Fruit fly (Drosophila melanogaster) whole organism, prepupa: Measurements from ENCODE around the gene slf.

Experiments
- CG10631 ChIP-seq: fragments of 200-800 bp; sonication (Bioruptor generic); optimal IDR thresholded peaks from 2 replicates; lab custom pipeline; 2016; ENCODE audit warnings: missing biosample characterization, missing genetic modification characterization
- CG10669 ChIP-seq: fragments of 200-800 bp; sonication (Bioruptor generic); optimal IDR thresholded peaks from 3 replicates; lab custom pipeline; 2018; ENCODE audit warnings: missing biosample characterization, mild to moderate bottlenecking, missing genetic modification characterization, moderate library complexity
- CG11294 ChIP-seq: fragments of 200-800 bp; sonication (Bioruptor generic); IDR thresholded peaks from 2 replicates; pipeline ENCODE4 v1.3.6; 2022; ENCODE audit warnings: missing biosample characterization, missing genetic modification characterization
- CG11762 ChIP-seq: fragments of 200-800 bp; sonication (Bioruptor generic); optimal IDR thresholded peaks from 3 replicates; lab custom pipeline; 2016; ENCODE audit warnings: missing biosample characterization, missing genetic modification characterization; ENCODE audit not compliant: insufficient read depth
- CG11902 ChIP-seq: fragments of 200-800 bp; sonication (Bioruptor generic); optimal IDR thresholded peaks from 3 replicates; lab custom pipeline; 2016; ENCODE audit warnings: missing biosample characterization, missing genetic modification characterization
- CG1621 ChIP-seq: fragments of 200-800 bp; sonication (Bioruptor generic); optimal IDR thresholded peaks from 3 replicates; lab custom pipeline; 2018; ENCODE audit warnings: missing biosample characterization, mild to moderate bottlenecking, missing genetic modification characterization
- CG16779 ChIP-seq: fragments of 200-800 bp; sonication (Bioruptor generic); optimal IDR thresholded peaks from 3 replicates; lab custom pipeline; 2017; ENCODE audit warnings: missing biosample characterization, mild to moderate bottlenecking, missing genetic modification characterization
- CG3032 ChIP-seq: fragments of 200-800 bp; optimal IDR thresholded peaks from 2 replicates; lab custom pipeline; 2019; ENCODE audit warnings: missing biosample characterization, mild to moderate bottlenecking, missing genetic modification characterization, moderate library complexity
- CG32006 ChIP-seq: fragments of 200-800 bp; sonication (Bioruptor generic); optimal IDR thresholded peaks from 3 replicates; lab custom pipeline; 2017; ENCODE audit warnings: missing biosample characterization, mild to moderate bottlenecking, missing genetic modification characterization
- CG34406 ChIP-seq: fragments of 200-800 bp; sonication (Bioruptor generic); optimal IDR thresholded peaks from 3 replicates; lab custom pipeline; 2016; ENCODE audit warnings: missing biosample characterization, missing genetic modification characterization
- CG4318 ChIP-seq: fragments of 200-800 bp; sonication (Bioruptor generic); optimal IDR thresholded peaks from 3 replicates; lab custom pipeline; 2017; ENCODE audit warnings: missing biosample characterization, mild to moderate bottlenecking, missing genetic modification characterization
- CG6163 ChIP-seq: fragments of 200-800 bp; sonication (Bioruptor generic); IDR thresholded peaks from 3 replicates; pipeline ENCODE4 v1.3.6; 2022; ENCODE audit warnings: missing biosample characterization, missing genetic modification characterization
- CG6276 ChIP-seq: fragments of 200-800 bp; sonication (Bioruptor generic); optimal IDR thresholded peaks from 2 replicates; lab custom pipeline; 2017; ENCODE audit warnings: missing biosample characterization, mild to moderate bottlenecking, missing genetic modification characterization
- CG6808 ChIP-seq: fragments of 200-800 bp; sonication (Bioruptor generic); optimal IDR thresholded peaks from 3 replicates; lab custom pipeline; 2017; ENCODE audit warnings: missing biosample characterization, missing genetic modification characterization, mild to moderate bottlenecking, moderate library complexity, missing genetic modification reagents
- CG6854 ChIP-seq: fragments of 200-800 bp; sonication (Bioruptor generic); optimal IDR thresholded peaks from 2 replicates; lab custom pipeline; 2017; ENCODE audit warnings: missing biosample characterization, mild to moderate bottlenecking, missing genetic modification characterization
- CG7368 ChIP-seq: fragments of 200-800 bp; sonication (Bioruptor generic); optimal IDR thresholded peaks from 3 replicates; lab custom pipeline; 2016; ENCODE audit warnings: missing biosample characterization, missing genetic modification characterization
- CG8119 ChIP-seq: fragments of 200-800 bp; sonication (Bioruptor generic); IDR thresholded peaks from 3 replicates; pipeline ENCODE4 v1.3.6; 2022; ENCODE audit warnings: missing biosample characterization, missing genetic modification characterization
- CG8319 ChIP-seq: fragments of 200-800 bp; sonication (Bioruptor generic); optimal IDR thresholded peaks from 3 replicates; lab custom pipeline; 2016; ENCODE audit warnings: missing biosample characterization, missing genetic modification characterization
- Eip75B ChIP-seq: fragments of 200-800 bp; sonication (Bioruptor generic); optimal IDR thresholded peaks from 3 replicates; lab custom pipeline; 2016; ENCODE audit warnings: missing biosample characterization, missing genetic modification characterization
- Eip78C ChIP-seq: fragments of 200-800 bp; sonication (Bioruptor generic); peaks from one replicate; lab custom pipeline; 2016; ENCODE audit warnings: missing biosample characterization, missing genetic modification characterization
- Eip93F ChIP-seq: fragments of 200-800 bp; sonication (Bioruptor generic); optimal IDR thresholded peaks from 2 replicates; lab custom pipeline; 2016; ENCODE audit warnings: missing biosample characterization, mild to moderate bottlenecking, missing genetic modification characterization
- Ets21C ChIP-seq: fragments of 200-800 bp; sonication (Bioruptor generic); optimal IDR thresholded peaks from 3 replicates; lab custom pipeline; 2016; ENCODE audit warnings: missing biosample characterization, missing genetic modification characterization
- Ets96B ChIP-seq: fragments of 200-800 bp; optimal IDR thresholded peaks from 2 replicates; lab custom pipeline; 2019; ENCODE audit warnings: missing biosample characterization, mild to moderate bottlenecking, missing genetic modification characterization, moderate library complexity
- Gug ChIP-seq: fragments of 200-800 bp; sonication (Bioruptor generic); IDR thresholded peaks from 2 replicates; pipeline ENCODE4 v1.3.6; 2022; ENCODE audit warnings: missing biosample characterization, missing genetic modification characterization
- Hr39 ChIP-seq: fragments of 200-800 bp; sonication (Bioruptor generic); optimal IDR thresholded peaks from 2 replicates; lab custom pipeline; 2016; ENCODE audit warnings: missing biosample characterization, missing genetic modification characterization
- Hr4 ChIP-seq: fragments of 200-800 bp; sonication (Bioruptor generic); optimal IDR thresholded peaks from 3 replicates; lab custom pipeline; 2016; ENCODE audit warnings: missing biosample characterization, missing genetic modification characterization
- Lpt ChIP-seq: fragments of 200-800 bp; sonication (Bioruptor generic); optimal IDR thresholded peaks from 3 replicates; lab custom pipeline; 2016; ENCODE audit warnings: missing biosample characterization, missing genetic modification characterization
- Met ChIP-seq: fragments of 200-800 bp; sonication (Bioruptor generic); optimal IDR thresholded peaks from 3 replicates; lab custom pipeline; 2016; ENCODE audit warnings: missing biosample characterization, missing genetic modification characterization
- OdsH ChIP-seq: fragments of 200-800 bp; sonication (Bioruptor generic); optimal IDR thresholded peaks from 3 replicates; lab custom pipeline; 2016; ENCODE audit warnings: missing biosample characterization, missing genetic modification characterization
- Smox ChIP-seq: fragments of 200-800 bp; sonication (Bioruptor generic); optimal IDR thresholded peaks from 3 replicates; lab custom pipeline; 2016; ENCODE audit warnings: missing biosample characterization, missing genetic modification characterization
- Sox102F ChIP-seq: fragments of 200-800 bp; sonication (Bioruptor generic); optimal IDR thresholded peaks from 2 replicates; lab custom pipeline; 2016; ENCODE audit warnings: missing biosample characterization, mild to moderate bottlenecking, missing genetic modification characterization
- Sox15 ChIP-seq: fragments of 200-800 bp; sonication (Bioruptor generic); optimal IDR thresholded peaks from 3 replicates; lab custom pipeline; 2016; ENCODE audit warnings: missing biosample characterization, missing genetic modification characterization
- achi ChIP-seq: fragments of 200-800 bp; sonication (Bioruptor generic); optimal IDR thresholded peaks from 3 replicates; lab custom pipeline; 2016; ENCODE audit warnings: missing biosample characterization, missing genetic modification characterization
- cyc ChIP-seq: fragments of 200-800 bp; sonication (Bioruptor generic); optimal IDR thresholded peaks from 3 replicates; lab custom pipeline; 2016; ENCODE audit warnings: missing biosample characterization, missing genetic modification characterization
- dsx ChIP-seq: fragments of 200-800 bp; optimal IDR thresholded peaks from 3 replicates; lab custom pipeline; 2019; ENCODE audit warnings: missing biosample characterization, mild to moderate bottlenecking, missing genetic modification characterization, moderate library complexity; ENCODE audit not compliant: poor library complexity, severe bottlenecking
- eg ChIP-seq: fragments of 200-800 bp; sonication (Bioruptor generic); IDR thresholded peaks from 3 replicates; pipeline ENCODE4 v1.3.6; 2022; ENCODE audit warnings: missing biosample characterization, missing genetic modification characterization
- fd59A ChIP-seq: fragments of 200-800 bp; sonication (Bioruptor generic); optimal IDR thresholded peaks from 2 replicates; lab custom pipeline; 2017; ENCODE audit warnings: missing biosample characterization, mild to moderate bottlenecking, missing genetic modification characterization, missing genetic modification reagents
- fd85E ChIP-seq: fragments of 200-800 bp; sonication (Bioruptor generic); optimal IDR thresholded peaks from 3 replicates; lab custom pipeline; 2016; ENCODE audit warnings: missing biosample characterization, missing genetic modification characterization
- fkh ChIP-seq: fragments of 200-800 bp; sonication (Bioruptor generic); optimal IDR thresholded peaks from 3 replicates; lab custom pipeline; 2017; ENCODE audit warnings: missing biosample characterization, mild to moderate bottlenecking, missing genetic modification characterization, moderate library complexity
- net ChIP-seq: fragments of 200-800 bp; sonication (Bioruptor generic); optimal IDR thresholded peaks from 3 replicates; lab custom pipeline; 2016; ENCODE audit warnings: missing biosample characterization, missing genetic modification characterization
- pdm3 ChIP-seq: fragments of 200-800 bp; sonication (Bioruptor generic); optimal IDR thresholded peaks from 3 replicates; lab custom pipeline; 2016; ENCODE audit warnings: missing biosample characterization, missing genetic modification characterization
- salr ChIP-seq, 2 experiments: fragments of 200-800 bp; sonication (Bioruptor generic); optimal IDR thresholded peaks; 3 replicates each; lab custom pipeline; 2016 to 2018; ENCODE audit warnings: missing biosample characterization in 2 of 2, missing genetic modification characterization in 2 of 2, mild to moderate bottlenecking in 1 of 2
- ss ChIP-seq, 2 experiments: fragments of 200-800 bp; sonication (Bioruptor generic); optimal IDR thresholded peaks; 2 replicates in 1 of 2; 3 replicates in 1 of 2; lab custom pipeline; 2017 to 2018; ENCODE audit warnings: mild to moderate bottlenecking in 2 of 2, missing biosample characterization in 2 of 2, missing genetic modification characterization in 2 of 2, moderate library complexity in 1 of 2
- svp ChIP-seq: fragments of 200-800 bp; sonication (Bioruptor generic); peaks from one replicate; lab custom pipeline; 2016; ENCODE audit warnings: missing biosample characterization, missing genetic modification characterization
- vri ChIP-seq: fragments of 200-800 bp; sonication (Bioruptor generic); optimal IDR thresholded peaks from 3 replicates; lab custom pipeline; 2016; ENCODE audit warnings: missing biosample characterization, mild to moderate bottlenecking, missing genetic modification characterization

slf gene

dm6 chr2L:4811491-4812058, 9.9 kb upstream of the slf start (continued):
- TF ChIP-seq Met (GFP tag; lab: Kevin White, UChicago) (no peak), Smox (GFP tag; lab: Kevin White, UChicago) (no peak), CG7368 (GFP tag; lab: Kevin White, UChicago) (no peak), CG10631 (GFP tag; lab: Kevin White, UChicago) (no peak), CG6163 (GFP tag; lab: Robert Waterston, UW) (peak; percentile 43; the same call in 2 of the 3 replicates), CG6276 (no peak), dsx (GFP tag; lab: Kevin White, UChicago) (no peak), CG6854 (peak; percentile 38), salr (GFP tag; optimal IDR thresholded peaks at IDR 0.05; lab: Kevin White, UChicago) (no peak), CG11762 (GFP tag; lab: Kevin White, UChicago) (no peak), Lpt (GFP tag; lab: Kevin White, UChicago) (peak; percentile 58), ss (GFP tag; optimal IDR thresholded peaks at IDR 0.05; lab: Kevin White, UChicago) (peak in 1 of 2 experiments; percentile 27), Hr4 (GFP tag; lab: Kevin White, UChicago) (no peak), cyc (GFP tag; lab: Kevin White, UChicago) (no peak), Hr39 (GFP tag; lab: Kevin White, UChicago) (no peak), eg (no peak), CG3032 (tag; lab: Kevin White, UChicago) (no peak), OdsH (GFP tag; lab: Kevin White, UChicago) (no peak)

DNA sequence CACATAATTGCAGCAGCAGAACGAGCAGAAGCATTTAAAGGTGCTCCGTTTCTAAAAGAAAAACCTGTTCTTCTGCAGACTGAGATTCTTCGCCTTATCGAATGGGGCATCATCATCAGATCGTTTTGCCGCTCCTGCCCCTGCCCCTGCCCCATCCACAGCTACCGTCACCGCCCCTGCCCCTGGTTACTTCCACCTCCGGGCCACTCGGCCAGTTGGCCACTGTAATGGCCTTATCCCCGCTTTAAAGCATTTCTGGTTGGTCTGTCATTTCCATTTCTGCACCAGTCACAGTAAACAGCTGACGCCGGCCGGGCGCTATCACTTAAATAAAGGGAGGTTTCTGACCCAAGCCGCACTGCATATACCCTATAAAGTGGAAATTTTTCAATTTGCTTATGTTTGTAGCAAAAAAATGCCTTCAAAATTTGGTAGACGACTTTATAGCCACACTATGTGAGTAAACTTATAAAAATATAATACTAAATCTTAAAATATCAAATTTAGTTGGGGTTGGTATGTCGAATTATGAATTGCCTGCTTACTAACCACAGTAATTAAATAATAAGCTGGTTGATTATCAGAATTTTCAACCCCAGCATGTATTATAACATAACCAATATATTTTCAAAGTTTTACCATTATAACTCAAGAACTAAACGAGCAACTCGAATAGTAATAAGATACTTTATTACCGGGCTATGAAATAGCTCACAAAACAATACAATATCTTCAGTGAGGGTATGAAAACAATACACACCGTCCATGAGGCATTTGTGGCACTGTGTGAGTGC, 9.2 kb upstream of the slf start:
- TF ChIP-seq Lpt (GFP tag; lab: Kevin White, UChicago) (no peak), Eip75B (peak; percentile 50), vri (peak; percentile 17), CG8319 (GFP tag; lab: Kevin White, UChicago) (peak; percentile 38), Sox15 (GFP tag; lab: Kevin White, UChicago) (peak; percentile 32), CG11762 (GFP tag; lab: Kevin White, UChicago) (peak; percentile 46), Gug (GFP tag; lab: Robert Waterston, UW) (no peak), fd59A (peak; percentile 69), net (GFP tag; lab: Kevin White, UChicago) (peak; percentile 57), CG4318 (GFP tag; lab: Kevin White, UChicago) (peak; percentile 69), Hr4 (GFP tag; lab: Kevin White, UChicago) (peak; percentile 64), CG16779 (tag; lab: Kevin White, UChicago) (no peak), Hr39 (GFP tag; lab: Kevin White, UChicago) (peak; percentile 59), CG10669 (GFP tag; lab: Kevin White, UChicago) (peak; percentile 58), fd85E (GFP tag; lab: Kevin White, UChicago) (no peak), CG6854 (no peak), CG32006 (GFP tag; lab: Kevin White, UChicago) (peak; percentile 85), Ets96B (tag; lab: Kevin White, UChicago) (peak; percentile 52), CG10631 (GFP tag; lab: Kevin White, UChicago) (peak; percentile 76), Sox102F (GFP tag; lab: Kevin White, UChicago) (peak; percentile 38), salr (GFP tag; optimal IDR thresholded peaks at IDR 0.05; lab: Kevin White, UChicago) (peak in 1 of 2 experiments; percentile 83), CG8119 (peak; percentile 35; the same call in 2 of the 3 replicates), svp (GFP tag; lab: Kevin White, UChicago) (no peak), CG11902 (GFP tag; lab: Kevin White, UChicago) (peak; percentile 46), cyc (GFP tag; lab: Kevin White, UChicago) (peak; percentile 49), achi (GFP tag; lab: Kevin White, UChicago) (peak; percentile 63), CG6808 (GFP tag; lab: Kevin White, UChicago) (peak; percentile 77), pdm3 (GFP tag; lab: Kevin White, UChicago) (peak; percentile 64), CG34406 (GFP tag; lab: Kevin White, UChicago) (peak; percentile 57), fkh (GFP tag; lab: Kevin White, UChicago) (peak; percentile 57), Eip78C (GFP tag; lab: Kevin White, UChicago) (peak; percentile 95), Eip93F (GFP tag; lab: Kevin White, UChicago) (no peak), CG1621 (no peak), CG11294 (GFP tag; lab: Robert Waterston, UW) (no peak), Smox (GFP tag; lab: Kevin White, UChicago) (peak; percentile 65), CG6163 (GFP tag; lab: Robert Waterston, UW) (no peak; the same call in 2 of the 3 replicates), Ets21C (GFP tag; lab: Kevin White, UChicago) (peak; percentile 12), CG6276 (peak; percentile 67)
